Worm (Caenorhabditis elegans): Measurements from ENCODE around the gene F21D5.9.

F21D5.9 gene

DNA sequence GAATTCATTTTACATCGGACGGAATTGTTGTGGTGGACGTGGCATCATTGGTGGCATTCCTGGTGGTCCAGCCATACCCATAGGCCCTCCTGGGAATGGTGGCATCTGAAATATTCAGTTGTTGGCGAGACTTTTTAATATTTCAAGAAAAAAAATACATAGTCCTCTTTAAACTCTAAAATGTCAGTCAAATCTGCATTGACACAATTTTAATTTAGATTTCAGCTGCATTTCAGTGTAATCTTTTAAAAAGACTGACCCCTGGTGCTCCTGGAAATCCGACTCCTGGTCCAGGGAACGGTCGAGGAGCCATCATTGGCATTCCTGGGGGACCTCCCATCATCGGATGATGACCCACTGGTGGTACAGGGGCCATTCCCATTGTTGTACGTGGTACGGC lies 36.9 kb upstream of the F21D5.9 start:
- TF ChIP-seq gmeb-2 (tag; optimal IDR thresholded peaks at IDR 0.05) (no peak), ama-1 (optimal IDR thresholded peaks at IDR 0.05) (no peak), ceh-34 (tag; optimal IDR thresholded peaks at IDR 0.05) (no peak), ttx-3 (tag; optimal IDR thresholded peaks at IDR 0.05) (no peak), ets-4 (tag; optimal IDR thresholded peaks at IDR 0.05) (no peak), unc-86 (tag; optimal IDR thresholded peaks at IDR 0.05) (no peak), hlh-8 (tag; optimal IDR thresholded peaks at IDR 0.05) (no peak), hlh-15 (tag; optimal IDR thresholded peaks at IDR 0.05) (no peak), ceh-18 (tag; optimal IDR thresholded peaks at IDR 0.05) (no peak), nhr-232 (tag; optimal IDR thresholded peaks at IDR 0.05) (no peak), hlh-30 (tag; optimal IDR thresholded peaks at IDR 0.05; ENCODE audit: insufficient read depth) (no peak), ceh-2 (tag; optimal IDR thresholded peaks at IDR 0.05) (no peak), C38D4.7 (GFP tag; optimal IDR thresholded peaks at IDR 0.05) (no peak), sdc-2 (tag; optimal IDR thresholded peaks at IDR 0.05) (no peak), ceh-19 (GFP tag; optimal IDR thresholded peaks at IDR 0.05) (no peak)

DNA sequence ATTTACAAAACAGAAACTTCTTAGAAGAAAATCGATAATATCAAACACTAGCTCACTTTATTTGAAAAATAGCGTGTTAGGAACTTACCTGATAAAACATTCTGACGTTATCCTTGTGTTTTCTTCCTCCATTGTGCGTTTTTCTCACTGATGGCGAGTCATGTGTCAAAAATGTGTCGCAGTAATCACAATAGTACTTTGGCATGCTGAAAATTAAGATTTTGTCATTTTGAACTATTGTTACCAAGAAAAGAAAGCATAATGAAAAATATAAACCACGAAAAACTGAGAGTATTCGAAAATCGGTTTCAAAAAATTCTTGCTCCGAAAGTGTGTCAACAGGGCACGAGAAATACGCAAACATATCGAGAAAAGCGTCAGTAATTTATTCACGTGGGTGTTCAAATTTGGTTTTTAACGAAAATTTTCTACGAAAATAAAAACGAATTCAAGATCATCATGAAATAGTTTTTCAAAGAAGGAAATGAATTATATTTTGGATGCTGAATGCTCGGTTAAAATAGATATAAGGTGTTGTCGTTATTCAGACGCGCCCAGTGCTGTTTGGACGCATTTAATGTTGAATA lies 36.1 kb upstream of the F21D5.9 start, which contains the start of gene snrp-3:
TSS of gene snrp-3 (minus strand) at position 206 of the 587 bp plus-strand sequence.
- TF ChIP-seq tbx-2 (tag; optimal IDR thresholded peaks at IDR 0.05) (peak; percentile 8), dmd-4 (tag; optimal IDR thresholded peaks at IDR 0.05; ENCODE audit: borderline replicate concordance) (no peak), ceh-34 (tag; optimal IDR thresholded peaks at IDR 0.05) (peak; percentile 9), nfya-1 (tag; optimal IDR thresholded peaks at IDR 0.05) (peak; percentile 63), F13H6.1 (tag; optimal IDR thresholded peaks at IDR 0.05) (no peak), C08G9.2 (tag; optimal IDR thresholded peaks at IDR 0.05) (no peak), K09A11.1 (tag; optimal IDR thresholded peaks at IDR 0.05; ENCODE audit: insufficient read depth) (no peak), ceh-18 (tag; optimal IDR thresholded peaks at IDR 0.05) (peak; percentile 60), ceh-48 (tag; optimal IDR thresholded peaks at IDR 0.05) (no peak), unc-3 (GFP tag; conservative IDR thresholded peaks at IDR 0.05) (no peak), unc-3 (tag; optimal IDR thresholded peaks at IDR 0.05) (no peak), syd-9 (tag; optimal IDR thresholded peaks at IDR 0.05) (no peak), ceh-14 (tag; optimal IDR thresholded peaks at IDR 0.05) (peak; percentile 12), unc-42 (tag; optimal IDR thresholded peaks at IDR 0.05) (peak; percentile 56), dve-1 (tag; optimal IDR thresholded peaks at IDR 0.05) (peak; percentile 19), ama-1 (optimal IDR thresholded peaks at IDR 0.05) (peak; percentile 8), hlh-30 (tag; optimal IDR thresholded peaks at IDR 0.05; ENCODE audit: insufficient read depth) (peak; percentile 80), elt-2 (tag; optimal IDR thresholded peaks at IDR 0.05) (peak; percentile 12), unc-55 (GFP tag; optimal IDR thresholded peaks at IDR 0.05) (peak; percentile 42)

DNA sequence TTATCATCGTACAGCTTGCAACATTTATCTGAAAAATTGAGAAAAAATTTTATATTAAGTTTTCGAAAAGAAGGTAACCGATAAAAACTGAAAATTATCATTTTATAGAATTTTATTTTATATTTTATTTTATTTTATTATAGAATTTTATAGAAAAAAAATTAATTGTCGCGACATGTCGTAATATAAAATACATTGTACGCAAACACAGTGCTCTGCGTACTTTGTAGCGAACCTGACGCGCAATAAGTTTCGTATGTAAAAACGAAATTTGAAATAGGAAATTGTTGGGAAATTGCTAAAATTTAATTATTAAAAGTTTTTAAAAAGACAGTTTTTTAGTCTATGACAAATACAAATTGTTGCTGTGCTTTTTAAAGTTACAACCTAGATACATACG lies 32.3 kb upstream of the F21D5.9 start, which contains the start of the genes hst-1 and ints-6:
TSS of gene hst-1 (minus strand) at position 28 of the 400 bp plus-strand sequence.
TSS of gene ints-6 (plus strand) at position 260 of the 400 bp plus-strand sequence.
- TF ChIP-seq hlh-8 (tag; optimal IDR thresholded peaks at IDR 0.05), result no peak
- no peak for TF ChIP-seq K02D7.2 (tag; optimal IDR thresholded peaks at IDR 0.05)
- TF ChIP-seq ceh-31 (tag; optimal IDR thresholded peaks at IDR 0.05), result no peak
- no peak for TF ChIP-seq sox-2 (GFP tag; IDR thresholded peaks at IDR 0.05)
- TF ChIP-seq fax-1 (tag; optimal IDR thresholded peaks at IDR 0.05), result no peak
- TF ChIP-seq eyg-1 (tag; optimal IDR thresholded peaks at IDR 0.05), result no peak
- TF ChIP-seq madf-2 (tag; optimal IDR thresholded peaks at IDR 0.05), result no peak
- no peak for TF ChIP-seq F13H6.1 (tag; optimal IDR thresholded peaks at IDR 0.05)
- no peak for TF ChIP-seq pqm-1 (tag; optimal IDR thresholded peaks at IDR 0.05)
- TF ChIP-seq pax-1 (tag; optimal IDR thresholded peaks at IDR 0.05), result no peak
- TF ChIP-seq pat-9 (tag; optimal IDR thresholded peaks at IDR 0.05), result no peak
- TF ChIP-seq ceh-48 (tag; optimal IDR thresholded peaks at IDR 0.05), result no peak
- no peak for TF ChIP-seq K09A11.1 (tag; optimal IDR thresholded peaks at IDR 0.05; ENCODE audit: insufficient read depth)
- no peak for TF ChIP-seq elt-4 (tag; optimal IDR thresholded peaks at IDR 0.05)
- no peak for TF ChIP-seq hlh-30 (tag; optimal IDR thresholded peaks at IDR 0.05; ENCODE audit: insufficient read depth)
